Worm (Caenorhabditis elegans): ENCODE results near the gene R11A8.1.

DNA sequence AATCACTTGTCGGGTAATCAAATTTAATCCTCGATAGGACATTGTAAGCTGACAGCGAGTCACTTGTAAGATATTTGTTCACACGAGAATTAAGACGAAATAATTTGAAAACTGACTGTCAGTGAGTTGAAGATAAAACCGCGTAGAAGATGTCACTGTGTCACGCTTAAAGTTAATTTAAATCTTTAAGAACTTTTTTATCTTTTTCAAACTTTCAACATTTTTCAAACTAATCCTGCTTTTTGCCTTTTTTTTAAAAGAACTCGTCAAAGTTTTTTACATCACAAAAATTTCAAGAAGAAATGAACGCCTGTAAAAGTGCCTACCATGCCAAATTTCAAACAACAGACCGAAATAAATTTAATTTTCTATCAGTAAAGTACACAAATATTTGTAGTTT lies 43.4 kb downstream of the R11A8.1 start, which contains the start of gene acs-18:
- TF ChIP-seq dpl-1 (GFP tag; optimal IDR thresholded peaks at IDR 0.05) = no peak
- TF ChIP-seq F22D6.2 (tag; optimal IDR thresholded peaks at IDR 0.05) = no peak
- TF ChIP-seq zfh-2 (GFP tag; conservative IDR thresholded peaks at IDR 0.05) = no peak
- no peak for TF ChIP-seq lsl-1 (GFP tag; optimal IDR thresholded peaks at IDR 0.05)
